Worm (Caenorhabditis elegans): ENCODE results near the gene srh-304.

The srh-304 gene

ce11 chrV:17828310-17828709 is at the start of gene srh-304:
TSS of gene srh-304 (plus strand) at chrV:17828610.
- TF ChIP-seq cebp-1 (GFP tag; IDR thresholded peaks at IDR 0.05) (no peak), cebp-1 (tag; optimal IDR thresholded peaks at IDR 0.05) (no peak), ceh-40 (GFP tag; IDR thresholded peaks at IDR 0.05) (no peak), ZK185.1 (tag; optimal IDR thresholded peaks at IDR 0.05; ENCODE audit: poor library complexity, severe bottlenecking) (no peak), ceh-79 (tag; optimal IDR thresholded peaks at IDR 0.05) (no peak), F57A8.1 (GFP tag; optimal IDR thresholded peaks at IDR 0.05) (no peak), ekl-4 (GFP tag; IDR thresholded peaks at IDR 0.05) (no peak), T07F8.4 (tag; optimal IDR thresholded peaks at IDR 0.05) (no peak), attf-6 (GFP tag; IDR thresholded peaks at IDR 0.05) (no peak), ceh-27 (GFP tag; optimal IDR thresholded peaks at IDR 0.05) (no peak), tlf-1 (GFP tag; optimal IDR thresholded peaks at IDR 0.05) (no peak), akir-1 (GFP tag; optimal IDR thresholded peaks at IDR 0.05) (no peak), bed-1 (GFP tag; IDR thresholded peaks at IDR 0.05) (no peak)

- TF ChIP-seq nhr-80 (tag; optimal IDR thresholded peaks at IDR 0.05) (peak; percentile 56), madf-8 (GFP tag; conservative IDR thresholded peaks at IDR 0.05) (no peak), snpc-4 (GFP tag; optimal IDR thresholded peaks at IDR 0.05) (no peak), snpc-4 (tag; optimal IDR thresholded peaks at IDR 0.05) (peak in 1 of 4 experiments; percentile 10)
These were observed 48.1 kb upstream of the srh-304 start for ce11 chrV:17780285-17780684.

- TF ChIP-seq lin-26 (GFP tag; IDR thresholded peaks at IDR 0.05) (no peak), ceh-100 (GFP tag; IDR thresholded peaks at IDR 0.05) (no peak), unc-130 (GFP tag; optimal IDR thresholded peaks at IDR 0.05) (no peak), dpl-1 (GFP tag; optimal IDR thresholded peaks at IDR 0.05) (no peak), F22D6.2 (tag; optimal IDR thresholded peaks at IDR 0.05) (no peak), lsy-27 (tag; optimal IDR thresholded peaks at IDR 0.05; ENCODE audit: borderline replicate concordance, insufficient read depth) (no peak), dpff-1 (tag; optimal IDR thresholded peaks at IDR 0.05) (no peak), tbp1 (GFP tag; optimal IDR thresholded peaks at IDR 0.05) (no peak), egl-44 (GFP tag; IDR thresholded peaks at IDR 0.05) (no peak), egl-18 (GFP tag; IDR thresholded peaks at IDR 0.05) (no peak), F39B2.1 (GFP tag; IDR thresholded peaks at IDR 0.05) (no peak), repo-1 (tag; optimal IDR thresholded peaks at IDR 0.05) (no peak), rpc-1 (optimal IDR thresholded peaks at IDR 0.05) (no peak), rpc-1 (tag; optimal IDR thresholded peaks at IDR 0.05) (no peak)
These were observed 44.9 kb upstream of the srh-304 start, which contains the start of gene srab-12 for ce11 chrV:17783542-17783941. TSS of gene srab-12 (minus strand) at chrV:17783642.

- TF ChIP-seq madf-6 (GFP tag; IDR thresholded peaks at IDR 0.05) (no peak), mes-4 (tag; optimal IDR thresholded peaks at IDR 0.05) (no peak), hlh-26 (GFP tag; conservative IDR thresholded peaks at IDR 0.05) (no peak), rcor-1 (GFP tag; IDR thresholded peaks at IDR 0.05) (no peak), rpc-1 (optimal IDR thresholded peaks at IDR 0.05) (no peak), rpc-1 (tag; optimal IDR thresholded peaks at IDR 0.05) (peak; percentile 41), fkh-3 (tag; optimal IDR thresholded peaks at IDR 0.05) (no peak), ztf-28 (GFP tag; IDR thresholded peaks at IDR 0.05) (no peak), ZK185.1 (tag; optimal IDR thresholded peaks at IDR 0.05; ENCODE audit: poor library complexity, severe bottlenecking) (no peak), B0261.1 (tag; optimal IDR thresholded peaks at IDR 0.05) (no peak), F57A8.1 (GFP tag; optimal IDR thresholded peaks at IDR 0.05) (no peak), sptf-2 (GFP tag; optimal IDR thresholded peaks at IDR 0.05) (no peak), B0035.1 (tag; optimal IDR thresholded peaks at IDR 0.05) (no peak), tbp1 (GFP tag; optimal IDR thresholded peaks at IDR 0.05) (peak; percentile 53), tbx-9 (tag; optimal IDR thresholded peaks at IDR 0.05; ENCODE audit: borderline replicate concordance) (no peak), chd-7 (tag; optimal IDR thresholded peaks at IDR 0.05) (no peak), athp-1 (tag; optimal IDR thresholded peaks at IDR 0.05) (no peak), xnd-1 (tag; optimal IDR thresholded peaks at IDR 0.05) (no peak)
These were observed 44.0 kb upstream of the srh-304 start for ce11 chrV:17784363-17784762.

All from whole organism, young adult.